Fruit fly (Drosophila melanogaster): ENCODE data around the gene CG31441.

The CG31441 gene

dm6 chr3R:11236041-11236440 is at the start of gene CG31441:
CG31441 (plus strand) TSS chr3R:11236286.
- TF ChIP-seq psq (optimal IDR thresholded peaks at IDR 0.05) (no peak), EcR (GFP tag; optimal IDR thresholded peaks at IDR 0.05) (no peak), CG8478 (optimal IDR thresholded peaks at IDR 0.05) (no peak), Dll (optimal IDR thresholded peaks at IDR 0.05) (no peak), pan (optimal IDR thresholded peaks at IDR 0.05) (no peak), usp (GFP tag; optimal IDR thresholded peaks at IDR 0.05) (no peak)

- TF ChIP-seq Dll (optimal IDR thresholded peaks at IDR 0.05) (no peak), usp (GFP tag; optimal IDR thresholded peaks at IDR 0.05) (no peak), CG8478 (optimal IDR thresholded peaks at IDR 0.05) (no peak), psq (optimal IDR thresholded peaks at IDR 0.05) (no peak), pan (optimal IDR thresholded peaks at IDR 0.05) (no peak), EcR (GFP tag; optimal IDR thresholded peaks at IDR 0.05) (no peak)
These were observed 40.3 kb upstream of the CG31441 start, which contains the start of gene CG18577 for dm6 chr3R:11195792-11196191. CG18577 (plus strand) TSS chr3R:11196092.

dm6 chr3R:11196648-11197388 is 39.3 kb upstream of the CG31441 start:
- TF ChIP-seq pan (optimal IDR thresholded peaks at IDR 0.05) (no peak), Dll (optimal IDR thresholded peaks at IDR 0.05) (no peak), EcR (GFP tag; optimal IDR thresholded peaks at IDR 0.05) (no peak), CG8478 (optimal IDR thresholded peaks at IDR 0.05) (no peak), usp (GFP tag; optimal IDR thresholded peaks at IDR 0.05) (no peak), psq (optimal IDR thresholded peaks at IDR 0.05) (no peak)

- TF ChIP-seq psq (optimal IDR thresholded peaks at IDR 0.05), result no peak
- no peak for TF ChIP-seq usp (GFP tag; optimal IDR thresholded peaks at IDR 0.05)
- TF ChIP-seq pan (optimal IDR thresholded peaks at IDR 0.05), result no peak
- no peak for TF ChIP-seq Dll (optimal IDR thresholded peaks at IDR 0.05)
- TF ChIP-seq CG8478 (optimal IDR thresholded peaks at IDR 0.05), result no peak
- TF ChIP-seq EcR (GFP tag; optimal IDR thresholded peaks at IDR 0.05), result no peak
These were observed 38.7 kb upstream of the CG31441 start, which contains the start of gene cu for dm6 chr3R:11197389-11197716. cu (plus strand) TSS chr3R:11197592.

dm6 chr3R:11198062-11198472 is 38.0 kb upstream of the CG31441 start:
- TF ChIP-seq CG8478 (optimal IDR thresholded peaks at IDR 0.05), result no peak
- no peak for TF ChIP-seq Dll (optimal IDR thresholded peaks at IDR 0.05)
- peak in 1 of 2 experiments; percentile 1 for TF ChIP-seq EcR (GFP tag; optimal IDR thresholded peaks at IDR 0.05)

dm6 chr3R:11199227-11199835 is 36.8 kb upstream of the CG31441 start:
- TF ChIP-seq EcR (GFP tag; optimal IDR thresholded peaks at IDR 0.05) (no peak), pan (optimal IDR thresholded peaks at IDR 0.05) (no peak), psq (optimal IDR thresholded peaks at IDR 0.05) (no peak), usp (GFP tag; optimal IDR thresholded peaks at IDR 0.05) (no peak), Dll (optimal IDR thresholded peaks at IDR 0.05) (no peak), CG8478 (optimal IDR thresholded peaks at IDR 0.05) (no peak)

- TF ChIP-seq Dll (optimal IDR thresholded peaks at IDR 0.05) (no peak), EcR (GFP tag; optimal IDR thresholded peaks at IDR 0.05) (peak in 1 of 2 experiments; percentile 74), CG8478 (optimal IDR thresholded peaks at IDR 0.05) (no peak), usp (GFP tag; optimal IDR thresholded peaks at IDR 0.05) (no peak), psq (optimal IDR thresholded peaks at IDR 0.05) (no peak), pan (optimal IDR thresholded peaks at IDR 0.05) (no peak)
These were observed 35.8 kb upstream of the CG31441 start for dm6 chr3R:11200042-11200884.

- TF ChIP-seq pan (optimal IDR thresholded peaks at IDR 0.05) (peak; percentile 88), usp (GFP tag; optimal IDR thresholded peaks at IDR 0.05) (no peak), EcR (GFP tag; optimal IDR thresholded peaks at IDR 0.05) (no peak)
These were observed 35.1 kb upstream of the CG31441 start for dm6 chr3R:11200885-11201421.

dm6 chr3R:11208766-11209331 is 27.2 kb upstream of the CG31441 start:
- no peak for TF ChIP-seq EcR (GFP tag; optimal IDR thresholded peaks at IDR 0.05)
- TF ChIP-seq psq (optimal IDR thresholded peaks at IDR 0.05), result no peak
- no peak for TF ChIP-seq CG8478 (optimal IDR thresholded peaks at IDR 0.05)
- TF ChIP-seq Dll (optimal IDR thresholded peaks at IDR 0.05), result no peak
- no peak for TF ChIP-seq pan (optimal IDR thresholded peaks at IDR 0.05)
- TF ChIP-seq usp (GFP tag; optimal IDR thresholded peaks at IDR 0.05), result no peak

- no peak for TF ChIP-seq usp (GFP tag; optimal IDR thresholded peaks at IDR 0.05)
- TF ChIP-seq CG8478 (optimal IDR thresholded peaks at IDR 0.05), result no peak
- TF ChIP-seq pan (optimal IDR thresholded peaks at IDR 0.05), result no peak
- TF ChIP-seq psq (optimal IDR thresholded peaks at IDR 0.05), result no peak
- TF ChIP-seq EcR (GFP tag; optimal IDR thresholded peaks at IDR 0.05), result no peak
These were observed 26.2 kb upstream of the CG31441 start, which contains the start of the genes SdhC and Tctp for dm6 chr3R:11209801-11210402. SdhC (minus strand) TSS chr3R:11209849. Tctp (plus strand) TSS chr3R:11210247.

Data from whole organism.